Worm (Caenorhabditis elegans): ENCODE data around the gene nphp-2.

nphp-2 gene

DNA sequence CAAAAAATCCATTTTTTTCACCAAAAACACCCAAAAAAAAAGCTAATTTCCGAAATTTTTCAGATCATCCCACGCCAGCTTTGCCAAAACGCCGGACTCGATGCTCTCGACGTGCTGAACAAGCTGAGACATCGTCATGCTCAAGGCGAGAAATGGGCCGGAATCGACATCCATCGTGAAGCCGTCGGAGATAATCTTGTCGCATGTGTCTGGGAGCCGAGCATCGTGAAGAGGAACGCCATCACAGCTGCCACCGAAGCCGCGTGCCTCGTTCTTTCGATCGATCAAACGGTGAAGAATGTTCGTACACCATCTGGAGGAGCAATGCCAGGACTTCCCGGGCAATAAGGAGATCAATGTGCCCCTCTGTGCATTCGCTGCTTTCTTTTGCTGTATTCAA, 20.8 kb upstream of the nphp-2 start:
- TF ChIP-seq nhr-25 (tag; optimal IDR thresholded peaks at IDR 0.05): no peak

DNA sequence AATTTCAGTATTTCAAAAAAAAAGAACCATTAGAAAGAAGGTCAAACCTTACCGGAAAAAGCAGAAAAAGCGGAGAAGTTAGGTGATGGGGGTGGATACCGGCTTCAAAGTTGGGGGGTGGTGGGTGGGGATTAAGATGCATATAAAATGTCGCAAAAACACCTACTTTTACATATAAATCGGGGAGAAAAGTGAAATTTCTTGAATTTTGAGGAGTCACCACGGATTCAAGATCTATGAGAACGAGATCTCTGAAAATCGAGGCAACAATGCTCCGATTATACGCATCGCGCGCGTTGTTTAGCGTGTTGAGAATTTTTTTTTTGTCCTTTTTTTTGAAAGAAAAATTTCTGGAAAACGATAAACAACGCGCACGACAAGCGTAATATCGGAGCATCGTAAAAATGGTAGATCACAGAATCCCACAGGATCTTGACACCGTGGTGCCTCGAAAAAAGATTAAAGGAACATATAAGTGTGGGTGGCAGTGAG, 20.0 kb upstream of the nphp-2 start:
- TF ChIP-seq pqm-1 (tag; optimal IDR thresholded peaks at IDR 0.05) (no peak), ama-1 (optimal IDR thresholded peaks at IDR 0.05) (peak; percentile 75), ztf-4 (tag; optimal IDR thresholded peaks at IDR 0.05) (peak; percentile 74), unc-39 (tag; optimal IDR thresholded peaks at IDR 0.05) (no peak), elt-2 (tag; optimal IDR thresholded peaks at IDR 0.05) (peak; percentile 33), ceh-82 (tag; optimal IDR thresholded peaks at IDR 0.05) (no peak), pha-4 (tag; optimal IDR thresholded peaks at IDR 0.05) (peak; percentile 10), nhr-23 (tag; optimal IDR thresholded peaks at IDR 0.05) (no peak), lin-15B (tag; optimal IDR thresholded peaks at IDR 0.05) (peak; percentile 0), lsy-12 (tag; optimal IDR thresholded peaks at IDR 0.05) (peak; percentile 84), nhr-28 (tag; optimal IDR thresholded peaks at IDR 0.05) (no peak), nfya-1 (tag; optimal IDR thresholded peaks at IDR 0.05; ENCODE audit: insufficient read depth) (no peak), fkh-10 (GFP tag; optimal IDR thresholded peaks at IDR 0.05) (no peak)

DNA sequence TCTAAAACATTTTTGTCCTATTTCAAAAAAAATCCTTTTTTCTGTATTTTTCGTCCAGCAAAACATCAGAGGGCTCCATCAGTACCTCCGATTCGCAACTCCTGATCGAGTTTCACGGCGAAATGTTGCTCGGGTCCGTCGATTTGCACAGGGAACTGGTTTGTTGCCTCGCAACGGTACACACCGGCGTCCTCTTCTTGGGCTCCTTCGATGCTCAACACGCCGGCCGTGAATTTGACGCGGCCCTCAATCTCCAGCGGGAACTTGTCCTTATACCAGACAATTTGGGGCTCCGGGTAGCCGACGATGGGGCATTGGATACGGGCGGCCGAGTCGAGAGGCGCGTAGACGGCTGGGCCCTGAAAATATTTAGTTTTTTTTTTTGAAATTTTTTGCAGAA, 17.6 kb upstream of the nphp-2 start:
- TF ChIP-seq jun-1 (tag; optimal IDR thresholded peaks at IDR 0.05): no peak
- TF ChIP-seq nfya-1 (tag; optimal IDR thresholded peaks at IDR 0.05; ENCODE audit: insufficient read depth): no peak
- TF ChIP-seq nhr-12 (tag; optimal IDR thresholded peaks at IDR 0.05): no peak
- TF ChIP-seq nhr-77 (tag; optimal IDR thresholded peaks at IDR 0.05): no peak
- no peak for TF ChIP-seq lsy-12 (tag; optimal IDR thresholded peaks at IDR 0.05)
- no peak for TF ChIP-seq hmg-11 (tag; optimal IDR thresholded peaks at IDR 0.05)
- no peak for TF ChIP-seq lin-39 (tag; optimal IDR thresholded peaks at IDR 0.05)
- no peak for TF ChIP-seq nhr-11 (tag; optimal IDR thresholded peaks at IDR 0.05)
- TF ChIP-seq mml-1 (tag; optimal IDR thresholded peaks at IDR 0.05): no peak
- TF ChIP-seq eor-1 (tag; optimal IDR thresholded peaks at IDR 0.05): no peak
- TF ChIP-seq ama-1 (optimal IDR thresholded peaks at IDR 0.05): no peak
- no peak for TF ChIP-seq fkh-2 (tag; optimal IDR thresholded peaks at IDR 0.05)
- TF ChIP-seq unc-39 (tag; optimal IDR thresholded peaks at IDR 0.05): no peak
- no peak for TF ChIP-seq nhr-67 (tag; optimal IDR thresholded peaks at IDR 0.05)
- no peak for TF ChIP-seq elt-3 (tag; optimal IDR thresholded peaks at IDR 0.05)
- TF ChIP-seq pha-4 (tag; optimal IDR thresholded peaks at IDR 0.05): no peak
- TF ChIP-seq nhr-237 (tag; optimal IDR thresholded peaks at IDR 0.05): no peak

DNA sequence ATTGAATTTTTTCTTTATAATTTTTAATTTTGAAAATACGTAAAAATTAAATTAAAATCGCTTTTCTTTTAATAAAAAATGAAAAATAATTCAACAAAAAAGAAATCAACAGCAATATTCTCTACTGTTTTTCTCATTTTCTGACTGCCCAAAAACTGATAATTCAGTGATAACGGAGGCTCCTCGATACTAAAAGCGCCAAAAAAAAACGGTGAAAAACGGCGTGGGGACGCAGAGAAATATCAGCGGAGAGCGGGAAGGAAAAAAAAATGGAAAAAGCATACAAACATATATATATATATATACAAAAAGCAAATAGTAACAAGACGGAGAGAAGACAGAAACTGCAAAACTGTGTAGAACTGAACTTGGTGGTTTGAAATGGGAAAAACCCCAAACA, 12.5 kb upstream of the nphp-2 start:
- TF ChIP-seq fos-1 (tag; optimal IDR thresholded peaks at IDR 0.05) (no peak), elt-2 (tag; optimal IDR thresholded peaks at IDR 0.05) (peak; percentile 78), jun-1 (tag; optimal IDR thresholded peaks at IDR 0.05) (no peak), tbx-2 (tag; optimal IDR thresholded peaks at IDR 0.05) (no peak), ztf-4 (tag; optimal IDR thresholded peaks at IDR 0.05) (no peak), pqm-1 (tag; optimal IDR thresholded peaks at IDR 0.05) (peak; percentile 51), hmg-11 (tag; optimal IDR thresholded peaks at IDR 0.05) (no peak), ceh-9 (tag; optimal IDR thresholded peaks at IDR 0.05) (no peak), nhr-76 (tag; optimal IDR thresholded peaks at IDR 0.05) (no peak), pha-4 (tag; optimal IDR thresholded peaks at IDR 0.05) (peak; percentile 61), ceh-16 (tag; optimal IDR thresholded peaks at IDR 0.05) (no peak), sea-2 (GFP tag; optimal IDR thresholded peaks at IDR 0.05) (no peak)

DNA sequence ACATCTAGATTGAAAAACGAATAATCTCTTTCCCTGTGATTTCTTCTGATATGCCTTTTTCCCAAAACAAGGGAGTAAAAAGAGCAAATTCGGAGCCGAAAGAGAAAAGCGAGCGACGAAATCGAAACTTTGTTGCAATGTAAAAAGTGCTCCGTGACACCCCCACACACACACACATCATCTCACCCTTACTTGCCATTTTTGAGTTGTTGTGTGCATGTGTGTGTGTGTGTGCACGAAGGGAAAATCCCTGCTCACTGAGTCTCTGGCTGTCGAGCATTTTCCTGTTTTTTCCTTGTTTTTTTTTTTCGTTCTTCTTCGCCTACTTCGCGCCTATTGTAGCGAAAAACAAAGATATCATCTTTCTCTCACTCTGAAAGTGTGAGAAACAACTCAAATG, 8.6 kb upstream of the nphp-2 start:
- no peak for TF ChIP-seq sea-2 (GFP tag; optimal IDR thresholded peaks at IDR 0.05)
- no peak for TF ChIP-seq nhr-28 (tag; optimal IDR thresholded peaks at IDR 0.05)
- TF ChIP-seq elt-1 (tag; optimal IDR thresholded peaks at IDR 0.05): no peak
- TF ChIP-seq unc-62 (GFP tag; optimal IDR thresholded peaks at IDR 0.05): no peak
- no peak for TF ChIP-seq nhr-43 (tag; optimal IDR thresholded peaks at IDR 0.05; ENCODE audit: poor library complexity, severe bottlenecking)
- no peak for TF ChIP-seq lsy-12 (tag; optimal IDR thresholded peaks at IDR 0.05)
- peak; percentile 7 for TF ChIP-seq nfya-1 (tag; optimal IDR thresholded peaks at IDR 0.05; ENCODE audit: insufficient read depth)
- TF ChIP-seq nhr-25 (tag; optimal IDR thresholded peaks at IDR 0.05): no peak
- TF ChIP-seq ceh-28 (tag; optimal IDR thresholded peaks at IDR 0.05): no peak
- TF ChIP-seq eor-1 (tag; optimal IDR thresholded peaks at IDR 0.05): no peak
- no peak for TF ChIP-seq ceh-16 (tag; optimal IDR thresholded peaks at IDR 0.05)
- no peak for TF ChIP-seq pqm-1 (tag; optimal IDR thresholded peaks at IDR 0.05)
- no peak for TF ChIP-seq nhr-76 (tag; optimal IDR thresholded peaks at IDR 0.05)
- TF ChIP-seq lin-39 (tag; optimal IDR thresholded peaks at IDR 0.05): peak; percentile 39
- TF ChIP-seq tbx-2 (tag; optimal IDR thresholded peaks at IDR 0.05): no peak
- no peak for TF ChIP-seq snpc-4 (tag; optimal IDR thresholded peaks at IDR 0.05)
- TF ChIP-seq egl-5 (tag; optimal IDR thresholded peaks at IDR 0.05): no peak
- no peak for TF ChIP-seq nhr-12 (tag; optimal IDR thresholded peaks at IDR 0.05)
- no peak for TF ChIP-seq R02D3.7 (tag; optimal IDR thresholded peaks at IDR 0.05)
- TF ChIP-seq ZK546.5 (tag; optimal IDR thresholded peaks at IDR 0.05): no peak
- TF ChIP-seq jun-1 (tag; optimal IDR thresholded peaks at IDR 0.05): no peak
- no peak for TF ChIP-seq nhr-237 (tag; optimal IDR thresholded peaks at IDR 0.05)
- peak; percentile 16 for TF ChIP-seq hmg-11 (tag; optimal IDR thresholded peaks at IDR 0.05)
